Worm (Caenorhabditis elegans): ENCODE data around the gene F36F12.1.

Gene F36F12.1

ce11 chrV:2105976-2106375 is 3.0 kb upstream of the F36F12.1 start, which contains the start of gene F22F7.4:
Gene F22F7.4, minus strand, starts transcription at chrV:2106076.
- TF ChIP-seq F37D6.2 (tag; optimal IDR thresholded peaks at IDR 0.05) (no peak), php-3 (GFP tag; IDR thresholded peaks at IDR 0.05) (no peak), Y75B8A.6 (GFP tag; IDR thresholded peaks at IDR 0.05) (no peak)

ce11 chrV:2099040-2099439 is 4.0 kb downstream of the F36F12.1 start, which contains the start of gene F36F12.7:
Gene F36F12.7, plus strand, starts transcription at chrV:2099340.
- TF ChIP-seq nhr-111 (GFP tag; optimal IDR thresholded peaks at IDR 0.05), result no peak
- TF ChIP-seq zfp-2 (tag; optimal IDR thresholded peaks at IDR 0.05), result no peak
- TF ChIP-seq mep-1 (tag; optimal IDR thresholded peaks at IDR 0.05), result no peak

DNA sequence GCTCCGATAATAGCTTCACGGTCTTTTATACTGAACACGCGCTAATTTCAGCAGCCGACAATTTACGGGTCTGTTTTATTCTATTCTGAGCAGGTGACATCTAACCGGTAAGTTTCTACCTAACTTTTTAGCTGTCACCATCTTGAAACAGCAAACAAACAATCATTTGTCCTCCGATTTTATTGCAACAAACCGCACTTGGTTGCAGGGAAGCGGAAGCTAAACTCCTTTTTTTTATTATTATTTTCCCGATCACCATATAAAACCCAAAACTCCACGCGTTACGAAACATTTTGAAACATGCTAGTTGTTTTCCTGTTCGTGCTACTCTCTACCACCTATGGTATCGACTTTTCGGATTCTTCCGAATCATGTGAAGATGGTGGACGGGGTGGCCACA is 5.4 kb downstream of the F36F12.1 start, which contains the start of gene clec-208:
Gene clec-208 (plus strand): TSS at position 301 of the 400 bp plus-strand sequence.
- no peak for TF ChIP-seq mxl-2 (GFP tag; conservative IDR thresholded peaks at IDR 0.05)
- TF ChIP-seq rbr-2 (tag; optimal IDR thresholded peaks at IDR 0.05), result no peak
- no peak for TF ChIP-seq ZK337.2 (GFP tag; IDR thresholded peaks at IDR 0.05)
- TF ChIP-seq mdl-1 (tag; optimal IDR thresholded peaks at IDR 0.05), result no peak
- no peak for TF ChIP-seq lin-29 (GFP tag; IDR thresholded peaks at IDR 0.05)
- TF ChIP-seq madf-5 (GFP tag; IDR thresholded peaks at IDR 0.05), result no peak
- TF ChIP-seq nhr-11 (tag; optimal IDR thresholded peaks at IDR 0.05), result no peak
- no peak for TF ChIP-seq zip-11 (GFP tag; IDR thresholded peaks at IDR 0.05)
- TF ChIP-seq ZK546.5 (tag; optimal IDR thresholded peaks at IDR 0.05), result no peak
- no peak for TF ChIP-seq tra-1 (GFP tag; IDR thresholded peaks at IDR 0.05)
- TF ChIP-seq F49E8.2 (tag; optimal IDR thresholded peaks at IDR 0.05; ENCODE audit: borderline replicate concordance), result no peak
- no peak for TF ChIP-seq dmd-8 (GFP tag; IDR thresholded peaks at IDR 0.05)
- TF ChIP-seq nhr-111 (GFP tag; optimal IDR thresholded peaks at IDR 0.05), result no peak
- TF ChIP-seq Y75B8A.6 (GFP tag; IDR thresholded peaks at IDR 0.05), result no peak
- no peak for TF ChIP-seq lsy-2 (tag; optimal IDR thresholded peaks at IDR 0.05)
- no peak for TF ChIP-seq T26A8.4 (GFP tag; IDR thresholded peaks at IDR 0.05)
- no peak for TF ChIP-seq nhr-28 (tag; optimal IDR thresholded peaks at IDR 0.05)

- TF ChIP-seq zfp-2 (tag; optimal IDR thresholded peaks at IDR 0.05), result no peak
- TF ChIP-seq dve-1 (tag; optimal IDR thresholded peaks at IDR 0.05; ENCODE audit: insufficient read depth), result no peak
- TF ChIP-seq Y105C5A.15 (GFP tag; IDR thresholded peaks at IDR 0.05), result no peak
- no peak for TF ChIP-seq lin-39 (tag; optimal IDR thresholded peaks at IDR 0.05)
- TF ChIP-seq madf-9 (GFP tag; conservative IDR thresholded peaks at IDR 0.05), result no peak
- TF ChIP-seq lin-38 (GFP tag; IDR thresholded peaks at IDR 0.05), result no peak
- TF ChIP-seq zfp-3 (GFP tag; conservative IDR thresholded peaks at IDR 0.05), result no peak
- TF ChIP-seq gei-8 (GFP tag; optimal IDR thresholded peaks at IDR 0.05), result no peak
- TF ChIP-seq tra-1 (GFP tag; IDR thresholded peaks at IDR 0.05), result no peak
Measured at ce11 chrV:2095772-2096171, 7.2 kb downstream of the F36F12.1 start, which contains the start of gene clec-207. Gene clec-207, plus strand, starts transcription at chrV:2096072.

- TF ChIP-seq F49E8.2 (tag; optimal IDR thresholded peaks at IDR 0.05; ENCODE audit: borderline replicate concordance) (no peak), dve-1 (tag; optimal IDR thresholded peaks at IDR 0.05; ENCODE audit: insufficient read depth) (no peak), ctbp-1 (GFP tag; IDR thresholded peaks at IDR 0.05) (no peak), dpl-1 (GFP tag; optimal IDR thresholded peaks at IDR 0.05) (no peak), mdt-29 (GFP tag; IDR thresholded peaks at IDR 0.05) (no peak), skn-1 (tag; optimal IDR thresholded peaks at IDR 0.05) (no peak), gei-8 (GFP tag; optimal IDR thresholded peaks at IDR 0.05) (no peak), nhr-41 (GFP tag; IDR thresholded peaks at IDR 0.05) (no peak), attf-4 (tag; optimal IDR thresholded peaks at IDR 0.05) (no peak), F37D6.2 (tag; optimal IDR thresholded peaks at IDR 0.05) (no peak), lsy-2 (tag; optimal IDR thresholded peaks at IDR 0.05) (no peak)
Measured at ce11 chrV:2095204-2095603, 7.8 kb downstream of the F36F12.1 start, which contains the start of gene F36F12.2. Gene F36F12.2, minus strand, starts transcription at chrV:2095304.

Measured in whole organism, L4 larva.